Worm (Caenorhabditis elegans) whole organism, mixed stage, embryonic: Measurements from ENCODE around the gene C07E3.10.

ENCODE experiments used
- M03D4.4 ChIP-seq: sonication (generic microtip); optimal IDR thresholded peaks from 2 replicates; lab custom pipeline; 2017; ENCODE audit warnings: mild to moderate bottlenecking, missing genetic modification characterization, missing compliant biosample characterization
- bed-3 ChIP-seq: fragments of 200-800 bp; sonication (Bioruptor generic); optimal IDR thresholded peaks from 3 replicates; lab custom pipeline; 2018; ENCODE audit warnings: mild to moderate bottlenecking, missing genetic modification characterization, moderate library complexity, missing compliant biosample characterization
- blmp-1 ChIP-seq: fragments of 150-350 bp; optimal IDR thresholded peaks from 2 replicates; lab custom pipeline; 2014; ENCODE audit warnings: missing biosample characterization, missing genetic modification characterization
- ceh-43 ChIP-seq: fragments of 200-800 bp; sonication (Bioruptor generic); optimal IDR thresholded peaks from 2 replicates; lab custom pipeline; 2018; ENCODE audit warnings: mild to moderate bottlenecking, missing genetic modification characterization, moderate library complexity, missing compliant biosample characterization
- ceh-83 ChIP-seq: fragments of 200-800 bp; sonication (Bioruptor generic); optimal IDR thresholded peaks from 2 replicates; lab custom pipeline; 2018; ENCODE audit warnings: mild to moderate bottlenecking, missing genetic modification characterization, missing compliant biosample characterization
- ces-1 ChIP-seq: fragments of 150-350 bp; optimal IDR thresholded peaks from 2 replicates; lab custom pipeline; 2014; ENCODE audit warnings: missing biosample characterization, missing genetic modification reagents, missing genetic modification characterization
- cnd-1 ChIP-seq: fragments of 200-800 bp; sonication (Bioruptor generic); optimal IDR thresholded peaks from 2 replicates; lab custom pipeline; 2018; ENCODE audit warnings: mild to moderate bottlenecking, missing genetic modification characterization, missing compliant biosample characterization
- drap-1 ChIP-seq: fragments of 200-800 bp; sonication (Bioruptor generic); optimal IDR thresholded peaks from 3 replicates; lab custom pipeline; 2018; ENCODE audit warnings: mild to moderate bottlenecking, missing genetic modification characterization, missing compliant biosample characterization
- elt-1 ChIP-seq: sonication (generic microtip); optimal IDR thresholded peaks from 2 replicates; lab custom pipeline; 2017; ENCODE audit warnings: missing genetic modification characterization, mild to moderate bottlenecking, missing compliant biosample characterization, antibody characterized with exemption, moderate library complexity, borderline replicate concordance; ENCODE audit not compliant: insufficient read depth
- elt-3 ChIP-seq: fragments of 150-350 bp; optimal IDR thresholded peaks from 2 replicates; lab custom pipeline; 2014; ENCODE audit warnings: missing biosample characterization, missing genetic modification characterization
- flh-1 ChIP-seq: fragments of 200-800 bp; sonication (Bioruptor generic); optimal IDR thresholded peaks from 2 replicates; lab custom pipeline; 2018; ENCODE audit warnings: mild to moderate bottlenecking, missing genetic modification characterization, moderate library complexity, missing compliant biosample characterization
- ham-2 ChIP-seq: fragments of 200-800 bp; sonication (Bioruptor generic); optimal IDR thresholded peaks from 2 replicates; lab custom pipeline; 2018; ENCODE audit warnings: mild to moderate bottlenecking, missing genetic modification characterization, missing compliant biosample characterization
- hlh-1 ChIP-seq: fragments of 150-350 bp; optimal IDR thresholded peaks from 2 replicates; lab custom pipeline; 2014; ENCODE audit warnings: missing biosample characterization, missing genetic modification reagents, missing genetic modification characterization
- lsy-2 ChIP-seq: fragments of 150-350 bp; optimal IDR thresholded peaks from 2 replicates; lab custom pipeline; 2014; ENCODE audit warnings: missing biosample characterization, missing genetic modification characterization
- mab-5 ChIP-seq: fragments of 150-350 bp; optimal IDR thresholded peaks from 2 replicates; lab custom pipeline; 2014; ENCODE audit warnings: missing biosample characterization, missing genetic modification characterization
- mep-1 ChIP-seq: fragments of 150-350 bp; optimal IDR thresholded peaks from 2 replicates; lab custom pipeline; 2017; ENCODE audit warnings: missing biosample characterization, missing genetic modification reagents, missing genetic modification characterization, inconsistent platforms
- mls-2 ChIP-seq: sonication (generic microtip); optimal IDR thresholded peaks from 2 replicates; lab custom pipeline; 2016; ENCODE audit warnings: mild to moderate bottlenecking, missing genetic modification characterization, moderate library complexity, missing compliant biosample characterization
- nhr-12 ChIP-seq: fragments of 150-350 bp; optimal IDR thresholded peaks from 2 replicates; lab custom pipeline; 2014; ENCODE audit warnings: missing biosample characterization, missing genetic modification characterization
- nhr-2 ChIP-seq: fragments of 150-350 bp; optimal IDR thresholded peaks from 2 replicates; lab custom pipeline; 2014; ENCODE audit warnings: missing biosample characterization, missing genetic modification characterization
- nhr-237 ChIP-seq: fragments of 150-350 bp; optimal IDR thresholded peaks from 2 replicates; lab custom pipeline; 2014; ENCODE audit warnings: missing biosample characterization, missing genetic modification characterization
- pha-4 ChIP-seq: fragments of 150-350 bp; optimal IDR thresholded peaks from 2 replicates; lab custom pipeline; 2018; ENCODE audit warnings: missing biosample characterization, missing genetic modification reagents, missing genetic modification characterization
- sem-2 ChIP-seq: fragments of 200-800 bp; sonication (Bioruptor generic); optimal IDR thresholded peaks from 2 replicates; lab custom pipeline; 2018; ENCODE audit warnings: mild to moderate bottlenecking, missing genetic modification characterization, missing compliant biosample characterization
- snpc-4 ChIP-seq: fragments of 150-350 bp; optimal IDR thresholded peaks from 2 replicates; lab custom pipeline; 2014; ENCODE audit warnings: missing biosample characterization, missing genetic modification characterization
- sptf-1 ChIP-seq: sonication (generic microtip); optimal IDR thresholded peaks from 2 replicates; lab custom pipeline; 2017; ENCODE audit warnings: mild to moderate bottlenecking, missing genetic modification characterization, moderate library complexity, missing compliant biosample characterization
- tbx-8 ChIP-seq: fragments of 200-800 bp; sonication (Bioruptor generic); optimal IDR thresholded peaks from 2 replicates; lab custom pipeline; 2018; ENCODE audit warnings: mild to moderate bottlenecking, missing genetic modification characterization, moderate library complexity, missing compliant biosample characterization
- unc-120 ChIP-seq: sonication (generic microtip); optimal IDR thresholded peaks from 2 replicates; lab custom pipeline; 2017; ENCODE audit warnings: missing genetic modification characterization, missing compliant biosample characterization; ENCODE audit not compliant: poor library complexity, severe bottlenecking
- unc-39 ChIP-seq: fragments of 150-350 bp; optimal IDR thresholded peaks from 2 replicates; lab custom pipeline; 2014; ENCODE audit warnings: missing biosample characterization, missing genetic modification characterization
- unc-62 ChIP-seq: fragments of 150-350 bp; optimal IDR thresholded peaks from 2 replicates; lab custom pipeline; 2014; ENCODE audit warnings: missing biosample characterization, missing genetic modification reagents, missing genetic modification characterization
- zip-8 ChIP-seq: fragments of 150-350 bp; optimal IDR thresholded peaks from 2 replicates; lab custom pipeline; 2014; ENCODE audit warnings: missing biosample characterization, missing genetic modification characterization
- ztf-11 ChIP-seq: fragments of 150-350 bp; optimal IDR thresholded peaks from 2 replicates; lab custom pipeline; 2014; ENCODE audit warnings: missing biosample characterization, missing genetic modification characterization

The C07E3.10 gene

ce11 chrII:10350487-10350886 is 4.3 kb downstream of the C07E3.10 start, which contains the start of gene C07E3.9:
TSS of gene C07E3.9 (plus strand) at chrII:10350756.
- TF ChIP-seq ztf-11 (tag; lab: Kevin White, UChicago) = no peak
- peak; percentile 56 for TF ChIP-seq lsy-2 (tag; lab: Kevin White, UChicago)
- TF ChIP-seq ces-1 (GFP tag; lab: Kevin White, UChicago) = peak; percentile 87
- peak; percentile 40 for TF ChIP-seq nhr-237 (tag; lab: Kevin White, UChicago)
- TF ChIP-seq blmp-1 (tag; lab: Kevin White, UChicago) = no peak
- TF ChIP-seq, all 35 proteins: peak for 3

- TF ChIP-seq mab-5 (tag; lab: Kevin White, UChicago) (no peak), elt-1 (no peak), unc-62 (no peak), drap-1 (GFP tag; lab: Kevin White, UChicago) (no peak), mep-1 (tag; lab: Kevin White, UChicago) (no peak), elt-3 (no peak), cnd-1 (tag; lab: Kevin White, UChicago) (no peak), nhr-237 (tag; lab: Kevin White, UChicago) (no peak), lsy-2 (tag; lab: Kevin White, UChicago) (no peak), bed-3 (no peak), M03D4.4 (no peak), ztf-11 (tag; lab: Kevin White, UChicago) (no peak)
Observed at ce11 chrII:10351963-10352362, 5.8 kb downstream of the C07E3.10 start, which contains the start of gene C07E3.8. TSS of gene C07E3.8 (plus strand) at chrII:10352263.

- TF ChIP-seq sem-2 (no peak), ceh-43 (GFP tag; lab: Kevin White, UChicago) (no peak), sptf-1 (tag; lab: Kevin White, UChicago) (no peak), snpc-4 (tag; lab: Kevin White, UChicago) (no peak), blmp-1 (tag; lab: Kevin White, UChicago) (no peak), ceh-83 (no peak), bed-3 (no peak)
Observed at ce11 chrII:10357468-10358007, 11.4 kb downstream of the C07E3.10 start, which contains the start of gene C07E3.3. TSS of gene C07E3.3 (minus strand) at chrII:10357518.

DNA sequence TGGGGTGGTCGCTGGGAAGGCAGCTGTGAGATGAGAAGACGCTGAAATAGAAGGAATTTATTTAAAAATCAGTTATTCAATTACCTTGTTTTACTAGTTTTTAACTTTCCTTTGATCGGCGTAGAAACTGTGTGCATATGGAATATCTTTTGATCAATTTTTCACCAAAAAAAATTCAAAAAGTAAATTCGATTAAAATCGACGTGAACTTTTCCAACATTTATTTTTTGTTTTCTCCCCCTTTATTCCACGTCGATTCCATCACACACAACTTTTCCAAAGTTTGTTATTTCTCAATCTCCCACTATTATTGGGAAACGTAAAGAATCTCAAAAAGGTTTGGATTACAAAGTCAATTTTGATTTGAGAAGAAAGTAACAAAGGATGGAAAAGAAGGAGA is 14.3 kb downstream of the C07E3.10 start, which contains the start of gene C07E3.4:
Gene C07E3.4 (plus strand): TSS at position 301 of the 400 bp plus-strand sequence.
- TF ChIP-seq M03D4.4 (no peak), bed-3 (no peak), cnd-1 (tag; lab: Kevin White, UChicago) (no peak), nhr-2 (no peak), blmp-1 (tag; lab: Kevin White, UChicago) (no peak), elt-1 (no peak), hlh-1 (tag; lab: Kevin White, UChicago) (no peak), mab-5 (tag; lab: Kevin White, UChicago) (no peak), nhr-12 (tag; lab: Kevin White, UChicago) (no peak), tbx-8 (GFP tag; lab: Kevin White, UChicago) (no peak)
- TF ChIP-seq, all 35 proteins: peak for 0

DNA sequence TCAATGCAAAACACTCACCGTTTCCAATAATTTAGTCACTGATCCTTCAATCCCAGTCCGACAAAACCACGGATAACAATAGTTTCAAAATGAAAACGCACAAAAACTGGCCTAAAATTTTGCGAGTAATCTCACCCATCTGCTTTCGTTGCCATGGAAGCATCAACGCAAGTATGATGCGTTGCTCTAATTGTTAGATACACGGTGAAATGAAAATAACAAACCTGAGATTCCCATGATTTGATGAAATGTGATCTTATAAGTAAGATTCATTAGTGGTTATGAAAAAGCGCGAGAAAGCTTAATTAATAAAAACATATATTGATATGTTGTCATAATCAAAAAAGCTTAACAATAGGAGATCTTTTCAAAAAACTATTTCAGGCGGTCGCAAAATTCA is 21.0 kb downstream of the C07E3.10 start, which contains the start of gene ceh-57:
Gene ceh-57 (minus strand): TSS at position 95 of the 400 bp plus-strand sequence.
- no peak for TF ChIP-seq bed-3
- TF ChIP-seq flh-1 (GFP tag; lab: Kevin White, UChicago) = no peak
- no peak for TF ChIP-seq ham-2 (GFP tag; lab: Kevin White, UChicago)
- no peak for TF ChIP-seq nhr-237 (tag; lab: Kevin White, UChicago)
- no peak for TF ChIP-seq lsy-2 (tag; lab: Kevin White, UChicago)
- TF ChIP-seq sptf-1 (tag; lab: Kevin White, UChicago) = no peak
- TF ChIP-seq, all 35 proteins: peak for 0

ce11 chrII:10369547-10370028 is 23.4 kb downstream of the C07E3.10 start, which contains the start of gene ceh-58:
TSS of gene ceh-58 (minus strand) at chrII:10369597.
- TF ChIP-seq unc-39 (tag; lab: Kevin White, UChicago) (no peak), ceh-43 (GFP tag; lab: Kevin White, UChicago) (peak; percentile 53), ces-1 (GFP tag; lab: Kevin White, UChicago) (peak; percentile 98)

ce11 chrII:10370826-10371225 is 24.7 kb downstream of the C07E3.10 start:
- no peak for TF ChIP-seq cnd-1 (tag; lab: Kevin White, UChicago)
- no peak for TF ChIP-seq pha-4 (tag; lab: Kevin White, UChicago)
- TF ChIP-seq mls-2 = no peak
- TF ChIP-seq zip-8 (tag; lab: Kevin White, UChicago) = no peak
- peak; percentile 18 for TF ChIP-seq mab-5 (tag; lab: Kevin White, UChicago)
- TF ChIP-seq ces-1 (GFP tag; lab: Kevin White, UChicago) = peak; percentile 71
- peak; percentile 36 for TF ChIP-seq hlh-1 (tag; lab: Kevin White, UChicago)
- no peak for TF ChIP-seq elt-1
- no peak for TF ChIP-seq ham-2 (GFP tag; lab: Kevin White, UChicago)
- peak; percentile 14 for TF ChIP-seq unc-120 (tag; lab: Kevin White, UChicago)
